Worm (Caenorhabditis elegans) whole organism, mixed stage, embryonic: ENCODE data around the gene K07H8.5.

Experiments
- lsy-2 ChIP-seq: fragments of 150-350 bp; optimal IDR thresholded peaks from 2 replicates; lab custom pipeline; 2014; ENCODE audit warnings: missing biosample characterization, missing genetic modification characterization
- mab-5 ChIP-seq: fragments of 150-350 bp; optimal IDR thresholded peaks from 2 replicates; lab custom pipeline; 2014; ENCODE audit warnings: missing biosample characterization, missing genetic modification characterization
- nhr-237 ChIP-seq: fragments of 150-350 bp; optimal IDR thresholded peaks from 2 replicates; lab custom pipeline; 2014; ENCODE audit warnings: missing biosample characterization, missing genetic modification characterization

ce11 chrIV:8294650-8295049 lies 26.5 kb downstream of the K07H8.5 start, which contains the start of gene tbce-1:
- TF ChIP-seq mab-5: no peak
- no peak for TF ChIP-seq nhr-237 (tag; lab: Kevin White, UChicago)
- TF ChIP-seq lsy-2: no peak
